Worm (Caenorhabditis elegans) whole organism, L1 larva: ENCODE results near the gene F21C10.5.

Experiments
- C04F5.9 ChIP-seq: sonication (generic microtip); optimal IDR thresholded peaks from 2 replicates; lab custom pipeline; 2016; ENCODE audit warnings: missing genetic modification characterization, missing compliant biosample characterization
- C34B4.2 ChIP-seq: sonication (generic microtip); optimal IDR thresholded peaks from 2 replicates; lab custom pipeline; 2017; ENCODE audit warnings: mild to moderate bottlenecking, missing genetic modification characterization, missing compliant biosample characterization
- aha-1 ChIP-seq: fragments of 150-350 bp; optimal IDR thresholded peaks from 2 replicates; lab custom pipeline; 2014; ENCODE audit warnings: missing biosample characterization, missing genetic modification characterization
- aly-2 ChIP-seq: fragments of 150-350 bp; optimal IDR thresholded peaks from 2 replicates; lab custom pipeline; 2014; ENCODE audit warnings: missing biosample characterization, missing genetic modification characterization
- ama-1 ChIP-seq: fragments of 150-350 bp; optimal IDR thresholded peaks from 2 replicates; lab custom pipeline; 2014
- blmp-1 ChIP-seq: fragments of 150-350 bp; optimal IDR thresholded peaks from 2 replicates; lab custom pipeline; 2014; ENCODE audit warnings: missing biosample characterization, missing genetic modification characterization
- ceh-82 ChIP-seq, 3 experiments: fragments of 150-350 bp in 1 of 3; sonication (generic microtip) in 2 of 3; optimal IDR thresholded peaks; 2 replicates each; lab custom pipeline; 2014 to 2017; ENCODE audit warnings: missing biosample characterization in 3 of 3, missing genetic modification characterization in 3 of 3
- ceh-90 ChIP-seq: sonication (generic microtip); optimal IDR thresholded peaks from 2 replicates; lab custom pipeline; 2016; ENCODE audit warnings: missing genetic modification characterization, missing compliant biosample characterization
- dpl-1 ChIP-seq, 3 experiments: fragments of 150-350 bp in 2 of 3; sonication (generic microtip) in 1 of 3; optimal IDR thresholded peaks; 2 replicates each; lab custom pipeline; 2014 to 2017; ENCODE audit warnings: missing biosample characterization in 3 of 3, missing genetic modification characterization in 3 of 3, missing genetic modification reagents in 3 of 3
- dsc-1 ChIP-seq: sonication (generic microtip); optimal IDR thresholded peaks from 2 replicates; lab custom pipeline; 2016; ENCODE audit warnings: mild to moderate bottlenecking, missing genetic modification characterization, missing compliant biosample characterization
- efl-1 ChIP-seq, 4 experiments: fragments of 150-350 bp; optimal IDR thresholded peaks in 3 of 4; peaks in 1 of 4; 1 replicate in 1 of 4; 2 replicates in 3 of 4; lab custom pipeline; 2014; ENCODE audit warnings: missing biosample characterization in 2 of 4, missing genetic modification characterization in 2 of 4, missing genetic modification reagents in 2 of 4
- egl-13 ChIP-seq: sonication (generic microtip); optimal IDR thresholded peaks from 2 replicates; lab custom pipeline; 2016; ENCODE audit warnings: missing genotype, missing genetic modification reagents, missing genetic modification characterization, missing compliant biosample characterization
- elt-2 ChIP-seq: sonication (generic microtip); optimal IDR thresholded peaks from 2 replicates; lab custom pipeline; 2016; ENCODE audit warnings: missing genetic modification characterization, mild to moderate bottlenecking, inconsistent platforms, missing compliant biosample characterization, missing genetic modification reagents
- elt-3 ChIP-seq, 6 experiments: fragments of 150-350 bp in 1 of 6; sonication (generic microtip); optimal IDR thresholded peaks; 2 replicates each; lab custom pipeline; 2017 to 2018; ENCODE audit warnings: missing biosample characterization in 6 of 6, missing genetic modification characterization in 6 of 6, inconsistent platforms in 1 of 6
- grh-1 ChIP-seq: fragments of 200-800 bp; sonication (Bioruptor generic); IDR thresholded peaks from 2 replicates; pipeline ENCODE4 v1.3.6; 2022; ENCODE audit warnings: missing genetic modification reagents, missing genetic modification characterization, missing compliant biosample characterization
- hlh-17 ChIP-seq: fragments of 200-800 bp; sonication (Bioruptor generic); optimal IDR thresholded peaks from 2 replicates; lab custom pipeline; 2018; ENCODE audit warnings: missing genetic modification characterization, mild to moderate bottlenecking, missing compliant biosample characterization, moderate library complexity, borderline replicate concordance
- hpl-2 ChIP-seq: fragments of 150-350 bp; optimal IDR thresholded peaks from 2 replicates; lab custom pipeline; 2014; ENCODE audit warnings: missing biosample characterization, missing genetic modification reagents, missing genetic modification characterization
- lin-14 ChIP-seq: fragments of 200-800 bp; sonication (Bioruptor generic); optimal IDR thresholded peaks from 2 replicates; lab custom pipeline; 2018; ENCODE audit warnings: mild to moderate bottlenecking, missing genetic modification characterization, moderate library complexity, missing compliant biosample characterization
- lin-39 ChIP-seq: fragments of 150-350 bp; optimal IDR thresholded peaks from 2 replicates; lab custom pipeline; 2014; ENCODE audit warnings: missing biosample characterization, missing genetic modification reagents, missing genetic modification characterization
- lir-3 ChIP-seq: sonication (generic microtip); optimal IDR thresholded peaks from 2 replicates; lab custom pipeline; 2016; ENCODE audit warnings: mild to moderate bottlenecking, missing genetic modification characterization, moderate library complexity, missing compliant biosample characterization; ENCODE audit not compliant: poor library complexity
- mab-9 ChIP-seq: fragments of 200-800 bp; sonication (Bioruptor generic); IDR thresholded peaks from 2 replicates; pipeline ENCODE4 v1.3.6; 2022; ENCODE audit warnings: missing genetic modification reagents, missing genetic modification characterization, missing compliant biosample characterization
- mdl-1 ChIP-seq, 2 experiments: fragments of 150-350 bp; optimal IDR thresholded peaks; 2 replicates each; lab custom pipeline; 2014 to 2017; ENCODE audit warnings: missing biosample characterization in 2 of 2, missing genetic modification characterization in 2 of 2, inconsistent platforms in 1 of 2
- mep-1 ChIP-seq: fragments of 150-350 bp; optimal IDR thresholded peaks from 2 replicates; lab custom pipeline; 2014; ENCODE audit warnings: missing biosample characterization, missing genetic modification characterization
- nhr-11 ChIP-seq: fragments of 150-350 bp; optimal IDR thresholded peaks from 2 replicates; lab custom pipeline; 2014; ENCODE audit warnings: missing biosample characterization, missing genetic modification characterization
- nhr-12 ChIP-seq: sonication (generic microtip); optimal IDR thresholded peaks from 2 replicates; lab custom pipeline; 2017; ENCODE audit warnings: missing biosample characterization, missing genetic modification characterization
- nhr-19 ChIP-seq: fragments of 200-800 bp; sonication (Bioruptor generic); conservative IDR thresholded peaks from 2 replicates; pipeline ENCODE4 v1.3.6; 2022; ENCODE audit warnings: missing genetic modification characterization, missing compliant biosample characterization
- nhr-20 ChIP-seq: sonication (generic microtip); optimal IDR thresholded peaks from 2 replicates; lab custom pipeline; 2016; ENCODE audit warnings: mild to moderate bottlenecking, missing genetic modification characterization, missing compliant biosample characterization
- nhr-237 ChIP-seq: fragments of 150-350 bp; optimal IDR thresholded peaks from 2 replicates; lab custom pipeline; 2014; ENCODE audit warnings: missing biosample characterization, missing genetic modification characterization
- nhr-47 ChIP-seq: sonication (generic microtip); optimal IDR thresholded peaks from 2 replicates; lab custom pipeline; 2016; ENCODE audit warnings: mild to moderate bottlenecking, missing genetic modification characterization, moderate library complexity, missing compliant biosample characterization
- nhr-71 ChIP-seq: sonication (generic microtip); optimal IDR thresholded peaks from 2 replicates; lab custom pipeline; 2016; ENCODE audit warnings: mild to moderate bottlenecking, missing genetic modification characterization, moderate library complexity, missing compliant biosample characterization
- nhr-85 ChIP-seq: sonication (generic microtip); peaks from one replicate; lab custom pipeline; 2016; ENCODE audit warnings: missing genetic modification characterization, inconsistent platforms, missing compliant biosample characterization
- nhr-90 ChIP-seq: sonication (generic microtip); optimal IDR thresholded peaks from 2 replicates; lab custom pipeline; 2016; ENCODE audit warnings: mild to moderate bottlenecking, missing genetic modification characterization, missing compliant biosample characterization; ENCODE audit not compliant: poor library complexity
- rnt-1 ChIP-seq: sonication (generic microtip); optimal IDR thresholded peaks from 2 replicates; lab custom pipeline; 2016; ENCODE audit warnings: mild to moderate bottlenecking, missing genetic modification characterization, moderate library complexity, missing compliant biosample characterization
- skn-1 ChIP-seq: fragments of 150-350 bp; optimal IDR thresholded peaks from 2 replicates; lab custom pipeline; 2014; ENCODE audit warnings: missing biosample characterization, missing genetic modification characterization
- snpc-4 ChIP-seq: fragments of 150-350 bp; optimal IDR thresholded peaks from 2 replicates; lab custom pipeline; 2014; ENCODE audit warnings: missing biosample characterization, missing genetic modification characterization
- snu-23 ChIP-seq: sonication (generic microtip); optimal IDR thresholded peaks from 2 replicates; lab custom pipeline; 2016; ENCODE audit warnings: missing genetic modification characterization, missing compliant biosample characterization
- sox-4 ChIP-seq: sonication (generic microtip); optimal IDR thresholded peaks from 2 replicates; lab custom pipeline; 2016; ENCODE audit warnings: missing genetic modification characterization, missing compliant biosample characterization
- tbx-2 ChIP-seq: sonication (generic microtip); optimal IDR thresholded peaks from 2 replicates; lab custom pipeline; 2016; ENCODE audit warnings: missing genetic modification characterization, missing compliant biosample characterization
- unc-130 ChIP-seq: fragments of 150-350 bp; optimal IDR thresholded peaks from 2 replicates; lab custom pipeline; 2017; ENCODE audit warnings: missing biosample characterization, missing genetic modification characterization, inconsistent platforms
- unc-30 ChIP-seq: sonication (generic microtip); optimal IDR thresholded peaks from 2 replicates; lab custom pipeline; 2017; ENCODE audit warnings: missing biosample characterization, missing genetic modification characterization
- unc-86 ChIP-seq: sonication (generic microtip); optimal IDR thresholded peaks from 2 replicates; lab custom pipeline; 2016; ENCODE audit warnings: missing genetic modification characterization, missing compliant biosample characterization
- unc-98 ChIP-seq: fragments of 200-800 bp; sonication (Bioruptor generic); IDR thresholded peaks from 2 replicates; pipeline ENCODE4 v1.3.6; 2022; ENCODE audit warnings: missing genetic modification characterization, missing compliant biosample characterization
- xbp-1 ChIP-seq: sonication (generic microtip); optimal IDR thresholded peaks from 2 replicates; lab custom pipeline; 2016; ENCODE audit warnings: missing genetic modification characterization, missing compliant biosample characterization
- zip-4 ChIP-seq: fragments of 200-800 bp; sonication (Bioruptor generic); optimal IDR thresholded peaks from 2 replicates; lab custom pipeline; 2018; ENCODE audit warnings: mild to moderate bottlenecking, missing genetic modification characterization, moderate library complexity, missing compliant biosample characterization
- ztf-11 ChIP-seq, 2 experiments: sonication (generic microtip); optimal IDR thresholded peaks; 2 replicates each; lab custom pipeline; 2016 to 2017; ENCODE audit warnings: missing genetic modification characterization in 2 of 2, missing biosample characterization in 1 of 2, missing compliant biosample characterization in 1 of 2

The F21C10.5 gene

ce11 chrV:9146196-9146595 lies 20.8 kb downstream of the F21C10.5 start:
- TF ChIP-seq unc-30 (tag; lab: Kevin White, UChicago) (no peak), nhr-85 (tag; lab: Kevin White, UChicago) (peak; percentile 23), elt-2 (tag; lab: Kevin White, UChicago) (peak; percentile 90), efl-1 (optimal IDR thresholded peaks at IDR 0.05; lab: Kevin White, UChicago) (no peak), efl-1 (GFP tag; optimal IDR thresholded peaks at IDR 0.05 in 1 of 2; lab: Kevin White, UChicago) (peak in 1 of 2 experiments; percentile 70)

- TF ChIP-seq elt-2 (tag; lab: Kevin White, UChicago) = peak; percentile 21
- peak; percentile 85 for TF ChIP-seq blmp-1
- peak; percentile 35 for TF ChIP-seq snu-23 (GFP tag; lab: Kevin White, UChicago)
- TF ChIP-seq nhr-20 (tag; lab: Kevin White, UChicago) = peak; percentile 70
- 0 out of 2 replicates have a peak, but pooled peaks have one; percentile 40 for TF ChIP-seq grh-1 (GFP tag; lab: Robert Waterston, UW)
- peak; percentile 83 for TF ChIP-seq lin-14 (GFP tag; lab: Kevin White, UChicago)
- TF ChIP-seq nhr-19 (GFP tag; lab: Robert Waterston, UW) = peak; percentile 17; the same call in 1 of the 2 replicates
- TF ChIP-seq C04F5.9 = no peak
- peak; percentile 29 for TF ChIP-seq nhr-90 (tag; lab: Kevin White, UChicago)
- peak in 2 of 6 experiments; percentile 5 to 13 for TF ChIP-seq elt-3 (tag; optimal IDR thresholded peaks at IDR 0.05; lab: Kevin White, UChicago)
- peak; percentile 27 for TF ChIP-seq mep-1 (tag; lab: Kevin White, UChicago)
- no peak for TF ChIP-seq nhr-11
- TF ChIP-seq nhr-71 (tag; lab: Kevin White, UChicago) = peak; percentile 63
- TF ChIP-seq nhr-85 (tag; lab: Kevin White, UChicago) = peak; percentile 98
- TF ChIP-seq ama-1 (lab: Kevin White, UChicago) = no peak
- no peak for TF ChIP-seq efl-1 (optimal IDR thresholded peaks at IDR 0.05; lab: Kevin White, UChicago)
- no peak for TF ChIP-seq efl-1 (GFP tag; optimal IDR thresholded peaks at IDR 0.05 in 1 of 2; lab: Kevin White, UChicago)
- TF ChIP-seq mdl-1 (tag; optimal IDR thresholded peaks at IDR 0.05; lab: Kevin White, UChicago) = peak in 1 of 2 experiments; percentile 4
- TF ChIP-seq dpl-1 (GFP tag; optimal IDR thresholded peaks at IDR 0.05; lab: Kevin White, UChicago) = no peak
- peak; percentile 17 for TF ChIP-seq tbx-2 (tag; lab: Kevin White, UChicago)
- no peak for TF ChIP-seq ceh-90 (tag; lab: Kevin White, UChicago)
- no peak for TF ChIP-seq unc-86 (tag; lab: Kevin White, UChicago)
Observed at ce11 chrV:9146849-9147557, 21.6 kb downstream of the F21C10.5 start, which contains the start of gene spl-2. Gene spl-2, minus strand, starts transcription at chrV:9146899.

ce11 chrV:9148151-9148550 lies 22.7 kb downstream of the F21C10.5 start:
- no peak for TF ChIP-seq unc-130 (tag; lab: Kevin White, UChicago)
- no peak for TF ChIP-seq zip-4
- no peak for TF ChIP-seq aly-2 (tag; lab: Kevin White, UChicago)
- no peak for TF ChIP-seq elt-3 (tag; optimal IDR thresholded peaks at IDR 0.05; lab: Kevin White, UChicago)
- TF ChIP-seq skn-1 (tag; lab: Kevin White, UChicago) = no peak
- no peak for TF ChIP-seq dsc-1
- no peak for TF ChIP-seq ceh-82 (tag; optimal IDR thresholded peaks at IDR 0.05; lab: Kevin White, UChicago)
- peak; percentile 82 for TF ChIP-seq nhr-85 (tag; lab: Kevin White, UChicago)
- no peak for TF ChIP-seq hpl-2 (GFP tag; lab: Kevin White, UChicago)
- TF ChIP-seq mdl-1 (tag; optimal IDR thresholded peaks at IDR 0.05; lab: Kevin White, UChicago) = no peak
- TF ChIP-seq nhr-47 = no peak
- no peak for TF ChIP-seq snpc-4 (tag; lab: Kevin White, UChicago)
- TF ChIP-seq aha-1 (tag; lab: Kevin White, UChicago) = no peak
- no peak for TF ChIP-seq sox-4 (tag; lab: Kevin White, UChicago)
- no peak for TF ChIP-seq nhr-11
- no peak for TF ChIP-seq hlh-17 (GFP tag; lab: Kevin White, UChicago)
- no peak for TF ChIP-seq lir-3 (tag; lab: Kevin White, UChicago)
- no peak for TF ChIP-seq mab-9
- TF ChIP-seq unc-98 = no peak
- TF ChIP-seq xbp-1 (tag; lab: Kevin White, UChicago) = no peak
- TF ChIP-seq snu-23 (GFP tag; lab: Kevin White, UChicago) = no peak
- no peak for TF ChIP-seq ztf-11 (tag; optimal IDR thresholded peaks at IDR 0.05; lab: Kevin White, UChicago)
- peak; percentile 23 for TF ChIP-seq lin-14 (GFP tag; lab: Kevin White, UChicago)
- TF ChIP-seq efl-1 (optimal IDR thresholded peaks at IDR 0.05; lab: Kevin White, UChicago) = no peak
- no peak for TF ChIP-seq efl-1 (GFP tag; optimal IDR thresholded peaks at IDR 0.05 in 1 of 2; lab: Kevin White, UChicago)
- no peak for TF ChIP-seq egl-13
- no peak for TF ChIP-seq nhr-237
- no peak for TF ChIP-seq C04F5.9
- TF ChIP-seq rnt-1 (tag; lab: Kevin White, UChicago) = no peak
- TF ChIP-seq C34B4.2 (tag; lab: Kevin White, UChicago) = no peak
- no peak for TF ChIP-seq nhr-12 (tag; lab: Kevin White, UChicago)
- no peak for TF ChIP-seq lin-39 (tag; lab: Kevin White, UChicago)
